Fruit fly (Drosophila melanogaster) whole organism, embryonic: ENCODE results near the gene ca.
A peak's percentile ranks its signal among the peaks of the same experiment; 100 is the strongest.

Experiments
- Asciz ChIP-seq: fragments of 200-800 bp; sonication (Bioruptor generic); optimal IDR thresholded peaks from 2 replicates; lab custom pipeline; 2017; ENCODE audit warnings: missing biosample characterization, mild to moderate bottlenecking, missing genetic modification characterization, missing genetic modification reagents
- CG10267 ChIP-seq: fragments of 200-800 bp; sonication (Bioruptor generic); optimal IDR thresholded peaks from 2 replicates; lab custom pipeline; 2018; ENCODE audit warnings: missing biosample characterization, mild to moderate bottlenecking, missing genetic modification characterization, moderate library complexity
- CG10543 ChIP-seq: fragments of 200-800 bp; sonication (Bioruptor generic); optimal IDR thresholded peaks from 3 replicates; lab custom pipeline; 2017; ENCODE audit warnings: missing biosample characterization, mild to moderate bottlenecking, missing genetic modification characterization, moderate library complexity
- CG1233 ChIP-seq: fragments of 200-800 bp; sonication (Bioruptor generic); optimal IDR thresholded peaks from 4 replicates; lab custom pipeline; 2018; ENCODE audit warnings: missing biosample characterization, mild to moderate bottlenecking, missing genetic modification characterization
- CG1603 ChIP-seq: fragments of 200-800 bp; sonication (Bioruptor generic); optimal IDR thresholded peaks from 2 replicates; lab custom pipeline; 2019; ENCODE audit warnings: missing biosample characterization, mild to moderate bottlenecking, missing genetic modification characterization, moderate library complexity
- CG17829 ChIP-seq: fragments of 200-800 bp; optimal IDR thresholded peaks from 2 replicates; lab custom pipeline; 2019; ENCODE audit warnings: missing biosample characterization, mild to moderate bottlenecking, missing genetic modification characterization, moderate library complexity
- CG18599 ChIP-seq: fragments of 200-800 bp; sonication (Bioruptor generic); optimal IDR thresholded peaks from 3 replicates; lab custom pipeline; 2017; ENCODE audit warnings: missing biosample characterization, missing genetic modification characterization, mild to moderate bottlenecking, moderate library complexity, missing genetic modification reagents
- CG31365 ChIP-seq: fragments of 200-800 bp; sonication (Bioruptor generic); optimal IDR thresholded peaks from 2 replicates; lab custom pipeline; 2018; ENCODE audit warnings: missing biosample characterization, mild to moderate bottlenecking, missing genetic modification characterization
- CG3281 ChIP-seq: fragments of 200-800 bp; sonication (Bioruptor generic); optimal IDR thresholded peaks from 3 replicates; lab custom pipeline; 2017; ENCODE audit warnings: missing biosample characterization, mild to moderate bottlenecking, missing genetic modification characterization
- CG6254 ChIP-seq: fragments of 200-800 bp; sonication (Bioruptor generic); optimal IDR thresholded peaks from 3 replicates; lab custom pipeline; 2017; ENCODE audit warnings: mild to moderate bottlenecking, missing biosample characterization, missing genetic modification reagents, missing genetic modification characterization
- CG8281 ChIP-seq: fragments of 200-800 bp; sonication (Bioruptor generic); optimal IDR thresholded peaks from 2 replicates; lab custom pipeline; 2018; ENCODE audit warnings: missing biosample characterization, mild to moderate bottlenecking, missing genetic modification characterization, moderate library complexity
- CG9437 ChIP-seq: fragments of 200-800 bp; sonication (Bioruptor generic); optimal IDR thresholded peaks from 2 replicates; lab custom pipeline; 2018; ENCODE audit warnings: missing biosample characterization, mild to moderate bottlenecking, missing genetic modification characterization
- Dfd ChIP-seq, 2 experiments: fragments of >200 bp; optimal IDR thresholded peaks; 2 replicates each; lab custom pipeline; 2017; ENCODE audit warnings: missing biosample characterization in 2 of 2, missing genetic modification characterization in 2 of 2
- Dip2 ChIP-seq: fragments of 200-800 bp; sonication (Bioruptor generic); IDR thresholded peaks from 2 replicates; pipeline ENCODE4 v1.3.6; 2022; ENCODE audit warnings: missing biosample characterization, missing genetic modification characterization
- Dref ChIP-seq: fragments of 200-800 bp; sonication (Bioruptor generic); IDR thresholded peaks from 2 replicates; pipeline ENCODE4 v1.3.6; 2022; ENCODE audit warnings: missing biosample characterization, missing genetic modification characterization
- Eip74EF ChIP-seq, 2 experiments: fragments of 200-800 bp in 1 of 2; fragments of >200 bp in 1 of 2; sonication (Bioruptor generic) in 1 of 2; optimal IDR thresholded peaks; 2 replicates each; lab custom pipeline; 2017 to 2019; ENCODE audit warnings: missing biosample characterization in 2 of 2, missing genetic modification characterization in 2 of 2, mild to moderate bottlenecking in 1 of 2, moderate library complexity in 1 of 2
- HHEX ChIP-seq: fragments of 200-800 bp; sonication (Bioruptor generic); optimal IDR thresholded peaks from 3 replicates; lab custom pipeline; 2017; ENCODE audit warnings: missing biosample characterization, mild to moderate bottlenecking, missing genetic modification characterization, missing genetic modification reagents
- HLHmδ ChIP-seq: fragments of 200-800 bp; sonication (Bioruptor generic); optimal IDR thresholded peaks from 2 replicates; lab custom pipeline; 2018; ENCODE audit warnings: missing biosample characterization, mild to moderate bottlenecking, missing genetic modification characterization, moderate library complexity
- Hey ChIP-seq: fragments of 200-800 bp; sonication (Bioruptor generic); optimal IDR thresholded peaks from 3 replicates; lab custom pipeline; 2018; ENCODE audit warnings: missing biosample characterization, mild to moderate bottlenecking, missing genetic modification characterization
- Jarid2 ChIP-seq: fragments of 200-800 bp; sonication (Bioruptor generic); optimal IDR thresholded peaks from 3 replicates; lab custom pipeline; 2017; ENCODE audit warnings: mild to moderate bottlenecking, missing biosample characterization, missing genetic modification reagents, missing genetic modification characterization
- Mes4 ChIP-seq: fragments of 200-800 bp; sonication (Bioruptor generic); optimal IDR thresholded peaks from 2 replicates; lab custom pipeline; 2016; ENCODE audit warnings: missing biosample characterization, missing genetic modification characterization
- NK7.1 ChIP-seq: fragments of 200-800 bp; sonication (Bioruptor generic); optimal IDR thresholded peaks from 3 replicates; lab custom pipeline; 2016; ENCODE audit warnings: missing biosample characterization, missing genetic modification characterization
- Pdp1 ChIP-seq, 2 experiments: fragments of 200-800 bp; sonication (Bioruptor generic); optimal IDR thresholded peaks; 3 replicates each; lab custom pipeline; 2016; ENCODE audit warnings: missing biosample characterization in 2 of 2, missing genetic modification characterization in 2 of 2, mild to moderate bottlenecking in 1 of 2, moderate library complexity in 1 of 2
- Scr ChIP-seq: fragments of 200-800 bp; sonication (Bioruptor generic); IDR thresholded peaks from 2 replicates; pipeline ENCODE4 v1.3.6; 2022; ENCODE audit warnings: missing biosample characterization, missing genetic modification characterization; ENCODE audit not compliant: partially characterized antibody
- Spps ChIP-seq: fragments of 200-800 bp; sonication (Bioruptor generic); optimal IDR thresholded peaks from 2 replicates; lab custom pipeline; 2018; ENCODE audit warnings: missing biosample characterization, mild to moderate bottlenecking, missing genetic modification characterization
- Stat92E ChIP-seq, 3 experiments: fragments of >200 bp in 2 of 3; fragments of 200-800 bp in 1 of 3; sonication (Bioruptor generic) in 1 of 3; optimal IDR thresholded peaks; 2 replicates each; lab custom pipeline; 2017 to 2019; ENCODE audit warnings: missing biosample characterization in 3 of 3, missing genetic modification characterization in 3 of 3, mild to moderate bottlenecking in 1 of 3, moderate library complexity in 1 of 3
- TFAM ChIP-seq: fragments of 200-800 bp; sonication (Bioruptor generic); optimal IDR thresholded peaks from 2 replicates; lab custom pipeline; 2017; ENCODE audit warnings: missing biosample characterization, missing genetic modification characterization, inconsistent platforms
- Xrp1 ChIP-seq: fragments of 200-800 bp; sonication (Bioruptor generic); IDR thresholded peaks from 2 replicates; pipeline ENCODE4 v1.3.6; 2022; ENCODE audit warnings: missing biosample characterization, missing genetic modification characterization
- ac ChIP-seq: fragments of 200-800 bp; sonication (Bioruptor generic); optimal IDR thresholded peaks from 3 replicates; lab custom pipeline; 2017; ENCODE audit warnings: missing biosample characterization, mild to moderate bottlenecking, missing genetic modification characterization
- ara ChIP-seq: fragments of 200-800 bp; sonication (Bioruptor generic); IDR thresholded peaks from 2 replicates; pipeline ENCODE4 v1.3.6; 2022; ENCODE audit warnings: missing biosample characterization, missing genetic modification characterization
- ash1 ChIP-seq: fragments of 200-800 bp; sonication (Bioruptor generic); optimal IDR thresholded peaks from 2 replicates; lab custom pipeline; 2018; ENCODE audit warnings: missing biosample characterization, mild to moderate bottlenecking, missing genetic modification characterization
- bab2 ChIP-seq: fragments of 200-800 bp; sonication (Bioruptor generic); optimal IDR thresholded peaks from 2 replicates; lab custom pipeline; 2016; ENCODE audit warnings: missing biosample characterization, missing genetic modification characterization
- cad ChIP-seq: fragments of >200 bp; optimal IDR thresholded peaks from 2 replicates; lab custom pipeline; 2017; ENCODE audit warnings: missing biosample characterization, missing genetic modification characterization
- caup ChIP-seq: fragments of 200-800 bp; sonication (Bioruptor generic); optimal IDR thresholded peaks from 3 replicates; lab custom pipeline; 2017; ENCODE audit warnings: missing biosample characterization, mild to moderate bottlenecking, missing genetic modification characterization, moderate library complexity; ENCODE audit not compliant: severe bottlenecking
- croc ChIP-seq: fragments of 200-800 bp; sonication (Bioruptor generic); conservative IDR thresholded peaks from 3 replicates; pipeline ENCODE4 v1.3.6; 2022; ENCODE audit warnings: missing biosample characterization, missing genetic modification characterization
- crol ChIP-seq: fragments of 200-800 bp; sonication (Bioruptor generic); IDR thresholded peaks from 2 replicates; pipeline ENCODE4 v1.3.6; 2022; ENCODE audit warnings: missing biosample characterization, missing genetic modification characterization
- fd102C ChIP-seq: fragments of 200-800 bp; sonication (Bioruptor generic); optimal IDR thresholded peaks from 2 replicates; lab custom pipeline; 2018; ENCODE audit warnings: missing biosample characterization, mild to moderate bottlenecking, missing genetic modification characterization, moderate library complexity
- gem ChIP-seq: fragments of 200-800 bp; sonication (Bioruptor generic); optimal IDR thresholded peaks from 2 replicates; lab custom pipeline; 2019; ENCODE audit warnings: missing biosample characterization, mild to moderate bottlenecking, missing genetic modification characterization, moderate library complexity
- gsb-n ChIP-seq: fragments of 200-800 bp; sonication (Bioruptor generic); optimal IDR thresholded peaks from 3 replicates; lab custom pipeline; 2018; ENCODE audit warnings: missing biosample characterization, mild to moderate bottlenecking, missing genetic modification characterization
- hth ChIP-seq: fragments of >200 bp; optimal IDR thresholded peaks from 2 replicates; lab custom pipeline; 2017; ENCODE audit warnings: inconsistent platforms
- kah ChIP-seq: fragments of 200-800 bp; sonication (Bioruptor generic); optimal IDR thresholded peaks from 2 replicates; lab custom pipeline; 2018; ENCODE audit warnings: missing biosample characterization, mild to moderate bottlenecking, missing genetic modification characterization
- kni ChIP-seq: fragments of 200-800 bp; sonication (Bioruptor generic); optimal IDR thresholded peaks from 3 replicates; lab custom pipeline; 2017; ENCODE audit warnings: mild to moderate bottlenecking, missing biosample characterization, missing genetic modification reagents, missing genetic modification characterization
- lab ChIP-seq: fragments of 200-800 bp; sonication (Bioruptor generic); optimal IDR thresholded peaks from 3 replicates; lab custom pipeline; 2017; ENCODE audit warnings: missing biosample characterization, missing genetic modification characterization, mild to moderate bottlenecking, moderate library complexity, missing genetic modification reagents
- otp ChIP-seq: fragments of 200-800 bp; sonication (Bioruptor generic); IDR thresholded peaks from 3 replicates; pipeline ENCODE4, ENCODE4 v1.3.6; 2022; ENCODE audit warnings: missing biosample characterization, missing genetic modification characterization
- pnt ChIP-seq: fragments of 200-800 bp; sonication (Bioruptor generic); optimal IDR thresholded peaks from 3 replicates; lab custom pipeline; 2016; ENCODE audit warnings: missing biosample characterization, missing genetic modification characterization
- salm ChIP-seq: fragments of 200-800 bp; sonication (Bioruptor generic); optimal IDR thresholded peaks from 2 replicates; lab custom pipeline; 2018; ENCODE audit warnings: missing biosample characterization, mild to moderate bottlenecking, missing genetic modification characterization
- sens-2 ChIP-seq: fragments of 200-800 bp; sonication (Bioruptor generic); IDR thresholded peaks from 2 replicates; pipeline ENCODE4 v1.3.6; 2022; ENCODE audit warnings: missing biosample characterization, missing genetic modification characterization
- so ChIP-seq: fragments of 200-800 bp; sonication (Bioruptor generic); IDR thresholded peaks from 3 replicates; pipeline ENCODE4 v1.3.6; 2022; ENCODE audit warnings: missing biosample characterization, missing genetic modification characterization
- trem ChIP-seq: fragments of 200-800 bp; optimal IDR thresholded peaks from 3 replicates; lab custom pipeline; 2019; ENCODE audit warnings: missing biosample characterization, mild to moderate bottlenecking, missing genetic modification characterization, moderate library complexity
- zfh1 ChIP-seq: fragments of 200-800 bp; sonication (Bioruptor generic); IDR thresholded peaks from 3 replicates; pipeline ENCODE4 v1.3.6; 2022; ENCODE audit warnings: missing biosample characterization, missing genetic modification characterization

The ca gene

dm6 chr3R:29830925-29831324, 24.3 kb downstream of the ca start (continued):
- no peak for TF ChIP-seq pnt
- peak; percentile 29 for TF ChIP-seq CG8281 (tag; lab: Kevin White, UChicago)
- TF ChIP-seq CG31365 (tag; lab: Kevin White, UChicago) = peak; percentile 62
- peak; percentile 84 for TF ChIP-seq CG1233
- peak; percentile 21; the same call in 1 of the 3 replicates for TF ChIP-seq so (GFP tag; lab: Robert Waterston, UW)
- TF ChIP-seq CG10267 (tag; lab: Kevin White, UChicago) = peak; percentile 48
- peak in 1 of 3 experiments; percentile 29 for TF ChIP-seq Stat92E (GFP tag; optimal IDR thresholded peaks at IDR 0.05; lab: Kevin White, UChicago)
- TF ChIP-seq hth (lab: Kevin White, UChicago) = no peak
- TF ChIP-seq otp = 0 out of 3 replicates have a peak, but pooled peaks have one; percentile 35
- TF ChIP-seq Hey (tag; lab: Kevin White, UChicago) = no peak
- TF ChIP-seq sens-2 = no peak
- TF ChIP-seq Mes4 (GFP tag; lab: Kevin White, UChicago) = no peak
- TF ChIP-seq kni (GFP tag; lab: Kevin White, UChicago) = peak; percentile 82
- TF ChIP-seq ara = peak; percentile 42; the same call in 1 of the 2 replicates
- peak; percentile 56 for TF ChIP-seq trem (tag; lab: Kevin White, UChicago)
- TF ChIP-seq CG17829 (tag; lab: Kevin White, UChicago) = peak; percentile 30
- TF ChIP-seq bab2 (GFP tag; lab: Kevin White, UChicago) = peak; percentile 9
- no peak for TF ChIP-seq cad (GFP tag; lab: Kevin White, UChicago)
- peak; percentile 51; the same call in 2 of the 3 replicates for TF ChIP-seq zfh1
- TF ChIP-seq ash1 (GFP tag; lab: Kevin White, UChicago) = no peak
- TF ChIP-seq crol (GFP tag; lab: Robert Waterston, UW) = no peak
- no peak for TF ChIP-seq CG1603 (tag; lab: Kevin White, UChicago)
- no peak for TF ChIP-seq Pdp1 (GFP tag; optimal IDR thresholded peaks at IDR 0.05; lab: Kevin White, UChicago)
- no peak for TF ChIP-seq caup (GFP tag; lab: Kevin White, UChicago)
- peak; percentile 51 for TF ChIP-seq gsb-n (tag; lab: Kevin White, UChicago)
- peak; percentile 56 for TF ChIP-seq ac
- TF ChIP-seq TFAM (GFP tag; lab: Kevin White, UChicago) = peak; percentile 50
- TF ChIP-seq kah (GFP tag; lab: Kevin White, UChicago) = peak; percentile 21
- no peak for TF ChIP-seq NK7.1
- no peak for TF ChIP-seq Dip2 (GFP tag; lab: Robert Waterston, UW)
- TF ChIP-seq Scr (GFP tag; lab: Robert Waterston, UW) = no peak
- peak; percentile 69 for TF ChIP-seq Xrp1 (GFP tag; lab: Robert Waterston, UW)
- peak; percentile 43 for TF ChIP-seq HHEX
- TF ChIP-seq CG6254 (GFP tag; lab: Kevin White, UChicago) = peak; percentile 66
- TF ChIP-seq croc (GFP tag; lab: Robert Waterston, UW) = no peak
- TF ChIP-seq HLHmδ (GFP tag; lab: Kevin White, UChicago) = peak; percentile 54
- peak; percentile 63 for TF ChIP-seq Spps (tag; lab: Kevin White, UChicago)
- TF ChIP-seq CG3281 (GFP tag; lab: Kevin White, UChicago) = peak; percentile 53
- TF ChIP-seq Asciz (GFP tag; lab: Kevin White, UChicago) = peak; percentile 79
- TF ChIP-seq gem (tag; lab: Kevin White, UChicago) = no peak
- TF ChIP-seq Dfd (GFP tag; optimal IDR thresholded peaks at IDR 0.05; lab: Kevin White, UChicago) = no peak
- peak; percentile 15 for TF ChIP-seq Jarid2 (GFP tag; lab: Kevin White, UChicago)
- peak; percentile 18 for TF ChIP-seq CG10543 (GFP tag; lab: Kevin White, UChicago)
- no peak for TF ChIP-seq CG9437
- TF ChIP-seq fd102C (GFP tag; lab: Kevin White, UChicago) = peak; percentile 94
- TF ChIP-seq Dref (GFP tag; lab: Robert Waterston, UW) = no peak
- TF ChIP-seq salm (tag; lab: Kevin White, UChicago) = no peak
- peak in 1 of 2 experiments; percentile 37 for TF ChIP-seq Eip74EF (GFP tag; optimal IDR thresholded peaks at IDR 0.05; lab: Kevin White, UChicago)
- TF ChIP-seq lab (GFP tag; lab: Kevin White, UChicago) = peak; percentile 62
- TF ChIP-seq CG18599 (GFP tag; lab: Kevin White, UChicago) = peak; percentile 70
